Worm (Caenorhabditis elegans) whole organism, young adult: ENCODE results near the gene hpo-28.

Experiments
- ama-1 ChIP-seq, 3 experiments: fragments of 150-350 bp in 1 of 3; sonication (generic microtip) in 2 of 3; optimal IDR thresholded peaks; 2 replicates each; lab custom pipeline; 2014 to 2018; ENCODE audit warnings: missing biosample characterization in 2 of 3, missing genetic modification characterization in 2 of 3, missing genetic modification reagents in 2 of 3
- dpl-1 ChIP-seq: fragments of 150-350 bp; optimal IDR thresholded peaks from 2 replicates; lab custom pipeline; 2014; ENCODE audit warnings: missing biosample characterization, missing genetic modification reagents, missing genetic modification characterization
- egl-44 ChIP-seq: fragments of 200-800 bp; sonication (Bioruptor generic); IDR thresholded peaks from 2 replicates; pipeline ENCODE4 v1.3.6; 2022; ENCODE audit warnings: missing genetic modification reagents, missing genetic modification characterization, missing compliant biosample characterization
- nhr-179 ChIP-seq: sonication (generic microtip); optimal IDR thresholded peaks from 2 replicates; lab custom pipeline; 2016; ENCODE audit warnings: mild to moderate bottlenecking, missing genetic modification characterization, missing compliant biosample characterization
- pha-4 ChIP-seq: fragments of 150-350 bp; sonication (generic microtip); optimal IDR thresholded peaks from 2 replicates; lab custom pipeline; 2014; ENCODE audit warnings: missing biosample characterization, missing genetic modification reagents, missing genetic modification characterization
- tbp1 ChIP-seq: fragments of 200-800 bp; sonication (Bioruptor generic); optimal IDR thresholded peaks from 2 replicates; lab custom pipeline; 2018; ENCODE audit warnings: mild to moderate bottlenecking, missing genetic modification characterization, missing compliant biosample characterization
- unc-62 ChIP-seq: fragments of 150-350 bp; optimal IDR thresholded peaks from 2 replicates; lab custom pipeline; 2014; ENCODE audit warnings: missing biosample characterization, missing genetic modification reagents, missing genetic modification characterization
- xnd-1 ChIP-seq: sonication (generic microtip); optimal IDR thresholded peaks from 2 replicates; lab custom pipeline; 2016; ENCODE audit warnings: missing genotype, missing genetic modification reagents, missing genetic modification characterization, missing compliant biosample characterization

DNA sequence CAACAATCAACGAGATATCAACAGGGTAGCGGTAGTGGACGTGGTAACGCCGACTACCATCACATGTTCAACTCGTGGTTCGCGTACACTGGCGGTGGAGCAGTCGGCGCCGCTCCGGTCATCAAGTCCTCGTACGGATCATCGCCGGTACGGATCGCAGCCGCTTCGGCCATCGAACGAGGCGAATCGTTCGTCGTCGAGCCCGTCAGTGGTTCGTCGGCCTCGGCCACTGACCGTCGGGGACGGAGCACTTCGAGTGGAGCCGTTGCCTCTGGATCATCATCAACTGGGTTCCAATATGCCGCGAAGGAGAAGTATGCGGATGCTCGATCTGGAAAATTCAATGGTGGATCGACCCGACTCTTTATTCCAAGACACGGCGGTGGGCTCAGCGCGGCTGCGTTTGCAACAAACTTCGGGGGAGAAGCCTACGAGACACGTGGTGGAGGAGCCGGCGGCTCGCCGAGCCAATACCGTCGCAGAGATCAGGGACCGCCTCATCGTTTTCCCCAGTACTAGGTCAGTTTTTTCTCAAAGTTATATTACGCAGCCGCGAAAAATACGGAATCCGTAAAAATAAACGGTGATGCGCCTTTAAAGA, 33.6 kb downstream of the hpo-28 start:
- TF ChIP-seq egl-44 (GFP tag; lab: Robert Waterston, UW) (no peak), unc-62 (GFP tag; lab: Kevin White, UChicago) (no peak), pha-4 (tag; lab: Kevin White, UChicago) (no peak), dpl-1 (GFP tag; lab: Kevin White, UChicago) (no peak), tbp1 (no peak), ama-1 (optimal IDR thresholded peaks at IDR 0.05; lab: Kevin White, UChicago) (no peak), ama-1 (GFP tag; optimal IDR thresholded peaks at IDR 0.05; lab: Kevin White, UChicago) (no peak), xnd-1 (no peak), nhr-179 (tag; lab: Kevin White, UChicago) (no peak)
